Fruit fly (Drosophila melanogaster) whole organism, pupa: ENCODE data around the gene CG46427.

Source experiments
- CG10348 ChIP-seq: fragments of 200-800 bp; sonication (Bioruptor generic); IDR thresholded peaks from 2 replicates; pipeline ENCODE4 v1.3.6; 2022; ENCODE audit warnings: missing biosample characterization, missing genetic modification characterization
- CG12605 ChIP-seq: fragments of 200-800 bp; sonication (Bioruptor generic); IDR thresholded peaks from 2 replicates; pipeline ENCODE4 v1.3.6; 2022; ENCODE audit warnings: missing biosample characterization, missing genetic modification characterization
- CG13204 ChIP-seq: fragments of 200-800 bp; sonication (Bioruptor generic); optimal IDR thresholded peaks from 2 replicates; lab custom pipeline; 2018; ENCODE audit warnings: missing biosample characterization, mild to moderate bottlenecking, missing genetic modification characterization, moderate library complexity
- CG14655 ChIP-seq: fragments of 200-800 bp; sonication (Bioruptor generic); optimal IDR thresholded peaks from 3 replicates; lab custom pipeline; 2017; ENCODE audit warnings: mild to moderate bottlenecking, missing biosample characterization, missing genetic modification reagents, missing genetic modification characterization
- CG15710 ChIP-seq: fragments of 200-800 bp; sonication (Bioruptor generic); optimal IDR thresholded peaks from 2 replicates; lab custom pipeline; 2018; ENCODE audit warnings: missing biosample characterization, mild to moderate bottlenecking, missing genetic modification characterization, moderate library complexity
- CG17806 ChIP-seq: fragments of 200-800 bp; sonication (Bioruptor generic); optimal IDR thresholded peaks from 2 replicates; lab custom pipeline; 2018; ENCODE audit warnings: missing biosample characterization, mild to moderate bottlenecking, missing genetic modification characterization, moderate library complexity
- CG32121 ChIP-seq: fragments of 200-800 bp; sonication (Bioruptor generic); IDR thresholded peaks from 2 replicates; pipeline ENCODE4 v1.3.6; 2022; ENCODE audit warnings: missing biosample characterization, missing genetic modification characterization
- CG34367 ChIP-seq: fragments of 200-800 bp; sonication (Bioruptor generic); optimal IDR thresholded peaks from 2 replicates; lab custom pipeline; 2018; ENCODE audit warnings: missing biosample characterization, mild to moderate bottlenecking, missing genetic modification characterization
- CG4496 ChIP-seq: fragments of 200-800 bp; sonication (Bioruptor generic); IDR thresholded peaks from 3 replicates; pipeline ENCODE4 v1.3.6; 2022; ENCODE audit warnings: missing biosample characterization, missing genetic modification characterization
- CG8159 ChIP-seq: fragments of 200-800 bp; sonication (Bioruptor generic); optimal IDR thresholded peaks from 3 replicates; lab custom pipeline; 2018; ENCODE audit warnings: missing biosample characterization, mild to moderate bottlenecking, missing genetic modification characterization, moderate library complexity
- CG8301 ChIP-seq: fragments of 200-800 bp; sonication (Bioruptor generic); optimal IDR thresholded peaks from 2 replicates; lab custom pipeline; 2018; ENCODE audit warnings: missing biosample characterization, mild to moderate bottlenecking, missing genetic modification characterization
- CG9948 ChIP-seq: fragments of 200-800 bp; sonication (Bioruptor generic); optimal IDR thresholded peaks from 2 replicates; lab custom pipeline; 2018; ENCODE audit warnings: missing biosample characterization, mild to moderate bottlenecking, missing genetic modification characterization, moderate library complexity
- D1 ChIP-seq: fragments of 200-800 bp; sonication (Bioruptor generic); optimal IDR thresholded peaks from 2 replicates; lab custom pipeline; 2018; ENCODE audit warnings: missing biosample characterization, mild to moderate bottlenecking, missing genetic modification characterization, moderate library complexity
- EcR ChIP-seq: fragments of 200-800 bp; sonication (Bioruptor generic); optimal IDR thresholded peaks from 3 replicates; lab custom pipeline; 2019; ENCODE audit warnings: missing biosample characterization, missing genetic modification characterization, mild to moderate bottlenecking, moderate library complexity, missing genetic modification reagents
- Ets98B ChIP-seq: fragments of 200-800 bp; sonication (Bioruptor generic); IDR thresholded peaks from 2 replicates; pipeline ENCODE4 v1.3.6; 2022; ENCODE audit warnings: missing biosample characterization, missing genetic modification characterization
- Pif1A ChIP-seq: fragments of 200-800 bp; sonication (Bioruptor generic); optimal IDR thresholded peaks from 3 replicates; lab custom pipeline; 2016; ENCODE audit warnings: missing biosample characterization, missing genetic modification characterization
- Pif1B ChIP-seq: fragments of 200-800 bp; sonication (Bioruptor generic); optimal IDR thresholded peaks from 3 replicates; lab custom pipeline; 2016; ENCODE audit warnings: missing biosample characterization, missing genetic modification characterization
- Snoo ChIP-seq: fragments of 200-800 bp; sonication (Bioruptor generic); optimal IDR thresholded peaks from 3 replicates; lab custom pipeline; 2017; ENCODE audit warnings: missing biosample characterization, mild to moderate bottlenecking, missing genetic modification characterization, inconsistent platforms
- fd96Ca ChIP-seq: fragments of 200-800 bp; sonication (Bioruptor generic); IDR thresholded peaks from 3 replicates; pipeline ENCODE4 v1.3.6; 2022; ENCODE audit warnings: missing biosample characterization, missing genetic modification characterization
- gl ChIP-seq: fragments of 200-800 bp; sonication (Bioruptor generic); optimal IDR thresholded peaks from 2 replicates; lab custom pipeline; 2018; ENCODE audit warnings: missing biosample characterization, mild to moderate bottlenecking, missing genetic modification characterization
- rn ChIP-seq: fragments of 200-800 bp; sonication (Bioruptor generic); IDR thresholded peaks from 2 replicates; pipeline ENCODE4 v1.3.6; 2022; ENCODE audit warnings: missing biosample characterization, missing genetic modification characterization

CG46427 gene

DNA sequence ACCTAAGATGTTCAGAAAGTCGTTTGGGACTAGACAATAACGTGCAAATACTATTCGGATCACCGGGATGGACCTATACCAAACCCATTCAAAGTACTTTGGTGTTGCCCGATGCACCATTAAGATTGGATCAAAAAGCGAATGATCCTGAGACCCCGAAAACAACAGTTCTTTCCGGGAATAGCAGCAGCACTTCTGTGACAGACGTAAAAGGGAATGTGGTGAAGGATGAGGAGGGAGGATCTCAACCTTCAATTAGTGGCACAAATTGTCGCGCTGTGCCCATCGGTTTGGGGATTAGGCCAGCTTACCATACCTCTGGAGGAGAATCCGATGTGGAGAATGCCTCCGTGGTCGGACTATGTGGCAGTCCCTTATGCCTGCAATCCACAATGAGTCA, 9.4 kb upstream of the CG46427 start:
- no peak for TF ChIP-seq CG14655 (GFP tag; lab: Kevin White, UChicago)
- no peak for TF ChIP-seq D1 (tag; lab: Kevin White, UChicago)
- TF ChIP-seq CG17806 = no peak
- TF ChIP-seq gl = no peak
- TF ChIP-seq fd96Ca = no peak
- TF ChIP-seq CG10348 (GFP tag; lab: Robert Waterston, UW) = no peak
- TF ChIP-seq, all 21 proteins: peak for 0

DNA sequence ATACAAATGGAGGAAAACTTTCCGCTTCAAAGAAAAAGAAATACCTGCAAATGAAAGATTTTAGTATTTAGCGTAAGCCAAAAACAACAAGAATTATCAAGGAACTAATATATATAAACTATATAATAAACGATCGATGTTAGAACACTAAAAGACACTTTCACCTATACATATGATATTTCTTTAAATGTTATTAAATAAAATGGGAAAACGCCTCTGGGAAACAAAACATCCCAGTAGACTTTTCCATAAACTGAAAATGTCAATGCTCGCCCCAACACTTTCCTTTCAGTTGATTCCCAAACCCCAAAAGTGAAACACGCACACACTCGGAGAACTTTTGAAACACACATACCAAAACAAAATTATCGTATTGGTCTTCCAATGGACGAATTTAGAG, 8.4 kb upstream of the CG46427 start, which contains the start of gene vrs:
vrs (plus strand) TSS at position 301 of the 400 bp plus-strand sequence.
- TF ChIP-seq fd96Ca = no peak
- no peak for TF ChIP-seq CG8301
- TF ChIP-seq CG17806 = no peak
- TF ChIP-seq CG14655 (GFP tag; lab: Kevin White, UChicago) = no peak
- TF ChIP-seq CG15710 (tag; lab: Kevin White, UChicago) = no peak

DNA sequence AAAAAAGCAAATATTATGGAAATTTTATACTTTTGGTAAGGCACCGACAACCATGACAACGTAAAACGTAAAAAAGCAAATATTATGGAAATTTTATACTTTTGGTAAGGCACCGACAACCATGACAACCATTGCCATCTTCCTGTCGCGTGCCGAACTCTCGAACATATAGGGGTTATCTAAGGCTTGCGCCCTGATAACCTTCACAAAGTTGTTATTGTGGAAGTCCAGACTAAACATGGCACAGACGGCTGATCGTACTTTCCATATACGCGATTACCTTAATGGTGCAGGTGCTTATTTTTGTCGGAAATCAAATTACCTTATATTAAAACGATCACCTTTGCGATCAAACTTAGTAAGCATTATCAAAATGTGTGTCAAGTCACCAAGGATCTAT, 6.5 kb upstream of the CG46427 start:
- TF ChIP-seq Snoo = no peak
- no peak for TF ChIP-seq CG12605 (GFP tag; lab: Robert Waterston, UW)
- TF ChIP-seq CG34367 (tag; lab: Kevin White, UChicago) = no peak
- TF ChIP-seq fd96Ca = no peak
- no peak for TF ChIP-seq CG14655 (GFP tag; lab: Kevin White, UChicago)
- no peak for TF ChIP-seq Pif1A (GFP tag; lab: Kevin White, UChicago)
- TF ChIP-seq CG17806 = no peak
- no peak for TF ChIP-seq Pif1B (GFP tag; lab: Kevin White, UChicago)
- TF ChIP-seq CG8301 = no peak
- no peak for TF ChIP-seq CG10348 (GFP tag; lab: Robert Waterston, UW)
- no peak for TF ChIP-seq Ets98B (GFP tag; lab: Robert Waterston, UW)
- no peak for TF ChIP-seq D1 (tag; lab: Kevin White, UChicago)
- no peak for TF ChIP-seq rn
- TF ChIP-seq CG15710 (tag; lab: Kevin White, UChicago) = no peak
- no peak for TF ChIP-seq CG8159

DNA sequence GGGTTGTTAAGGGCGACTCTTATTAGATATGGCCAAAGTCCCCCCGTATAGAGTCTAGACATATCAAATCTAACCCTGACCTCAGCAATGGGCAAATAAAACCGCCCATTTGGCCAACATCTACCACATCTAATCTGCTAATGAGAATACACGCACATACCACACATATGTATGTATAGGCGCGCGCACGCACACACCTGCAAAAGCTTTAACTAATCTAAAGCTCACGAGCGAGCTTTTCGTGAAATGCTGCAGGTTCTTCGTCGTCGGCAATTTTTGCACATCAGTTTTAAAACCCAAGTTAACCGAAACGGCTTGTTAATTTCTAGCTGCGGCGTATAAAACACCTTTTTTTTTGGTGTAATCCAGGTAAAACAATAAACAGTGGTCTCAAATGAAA, 4.8 kb upstream of the CG46427 start:
- no peak for TF ChIP-seq CG32121
- TF ChIP-seq CG8159 = no peak
- no peak for TF ChIP-seq CG8301
- no peak for TF ChIP-seq gl
- no peak for TF ChIP-seq CG13204 (GFP tag; lab: Kevin White, UChicago)
- TF ChIP-seq CG14655 (GFP tag; lab: Kevin White, UChicago) = no peak
- no peak for TF ChIP-seq Pif1B (GFP tag; lab: Kevin White, UChicago)
- no peak for TF ChIP-seq Snoo
- no peak for TF ChIP-seq fd96Ca
- TF ChIP-seq Pif1A (GFP tag; lab: Kevin White, UChicago) = no peak
- no peak for TF ChIP-seq CG34367 (tag; lab: Kevin White, UChicago)
- no peak for TF ChIP-seq Ets98B (GFP tag; lab: Robert Waterston, UW)
- no peak for TF ChIP-seq rn
- TF ChIP-seq CG10348 (GFP tag; lab: Robert Waterston, UW) = no peak
- TF ChIP-seq CG12605 (GFP tag; lab: Robert Waterston, UW) = no peak
- TF ChIP-seq CG4496 (GFP tag; lab: Robert Waterston, UW) = no peak
- TF ChIP-seq EcR (GFP tag; lab: Kevin White, UChicago) = no peak
- no peak for TF ChIP-seq CG17806
- TF ChIP-seq, all 21 proteins: peak for 0

DNA sequence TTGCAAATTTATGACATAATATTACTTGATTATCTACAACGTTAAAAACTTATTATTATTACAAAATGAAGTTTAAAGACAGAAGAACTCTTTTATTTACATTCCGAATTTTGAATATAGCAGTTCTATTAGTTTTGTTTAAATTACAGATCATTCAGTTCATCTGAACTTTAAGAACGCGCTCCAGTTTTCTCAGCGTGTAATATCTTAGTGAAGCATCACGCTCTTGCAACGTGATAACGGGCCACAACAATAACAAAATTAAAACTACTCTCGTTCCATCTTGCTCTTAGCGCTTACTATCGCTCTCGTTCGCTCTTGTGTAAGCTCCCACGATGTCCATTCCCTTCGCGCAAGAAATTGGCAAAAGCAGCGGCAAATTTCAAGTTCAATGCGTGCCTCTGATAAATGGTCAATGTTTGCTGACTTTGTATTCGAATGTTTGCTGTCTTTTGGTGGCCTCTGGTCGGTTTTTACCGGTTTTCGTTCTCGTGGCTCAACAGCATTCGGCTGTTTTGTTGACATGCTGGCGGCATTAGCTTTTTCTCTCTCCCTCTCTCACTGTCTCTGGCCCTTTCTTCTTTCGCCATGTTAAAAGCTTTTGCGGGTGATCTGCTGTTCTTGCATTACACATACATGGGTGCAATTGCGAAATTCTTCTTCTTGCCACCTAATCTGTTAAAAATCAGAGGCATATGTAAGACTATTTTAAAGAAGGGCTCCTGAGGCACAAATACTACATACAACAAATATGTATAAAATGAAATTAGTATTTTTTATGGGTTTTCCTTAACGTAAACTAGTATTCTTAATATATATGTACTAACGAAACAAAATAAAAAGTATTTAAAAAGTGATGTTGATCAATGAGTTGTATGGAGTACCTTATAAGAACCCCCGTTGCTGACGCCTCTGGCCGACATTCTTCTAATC, 3.9 kb upstream of the CG46427 start:
- no peak for TF ChIP-seq Snoo
- no peak for TF ChIP-seq CG13204 (GFP tag; lab: Kevin White, UChicago)
- TF ChIP-seq Pif1A (GFP tag; lab: Kevin White, UChicago) = peak; percentile 55
- no peak; the same call in 2 of the 3 replicates for TF ChIP-seq fd96Ca
- peak; percentile 76 for TF ChIP-seq CG14655 (GFP tag; lab: Kevin White, UChicago)
- TF ChIP-seq CG10348 (GFP tag; lab: Robert Waterston, UW) = no peak
- no peak for TF ChIP-seq Ets98B (GFP tag; lab: Robert Waterston, UW)
- no peak for TF ChIP-seq rn
- TF ChIP-seq CG17806 = peak; percentile 46
- TF ChIP-seq CG15710 (tag; lab: Kevin White, UChicago) = peak; percentile 28
- peak; percentile 55 for TF ChIP-seq CG12605 (GFP tag; lab: Robert Waterston, UW)
- peak; percentile 62 for TF ChIP-seq EcR (GFP tag; lab: Kevin White, UChicago)
- TF ChIP-seq CG8159 = peak; percentile 63
- peak; percentile 45 for TF ChIP-seq D1 (tag; lab: Kevin White, UChicago)
- TF ChIP-seq CG34367 (tag; lab: Kevin White, UChicago) = no peak
- peak; percentile 57; the same call in 1 of the 2 replicates for TF ChIP-seq CG32121
- TF ChIP-seq Pif1B (GFP tag; lab: Kevin White, UChicago) = peak; percentile 0
- peak; percentile 22 for TF ChIP-seq gl
- peak; percentile 55 for TF ChIP-seq CG9948
- TF ChIP-seq CG8301 = peak; percentile 70
- TF ChIP-seq CG4496 (GFP tag; lab: Robert Waterston, UW) = peak; percentile 61; the same call in 2 of the 3 replicates

DNA sequence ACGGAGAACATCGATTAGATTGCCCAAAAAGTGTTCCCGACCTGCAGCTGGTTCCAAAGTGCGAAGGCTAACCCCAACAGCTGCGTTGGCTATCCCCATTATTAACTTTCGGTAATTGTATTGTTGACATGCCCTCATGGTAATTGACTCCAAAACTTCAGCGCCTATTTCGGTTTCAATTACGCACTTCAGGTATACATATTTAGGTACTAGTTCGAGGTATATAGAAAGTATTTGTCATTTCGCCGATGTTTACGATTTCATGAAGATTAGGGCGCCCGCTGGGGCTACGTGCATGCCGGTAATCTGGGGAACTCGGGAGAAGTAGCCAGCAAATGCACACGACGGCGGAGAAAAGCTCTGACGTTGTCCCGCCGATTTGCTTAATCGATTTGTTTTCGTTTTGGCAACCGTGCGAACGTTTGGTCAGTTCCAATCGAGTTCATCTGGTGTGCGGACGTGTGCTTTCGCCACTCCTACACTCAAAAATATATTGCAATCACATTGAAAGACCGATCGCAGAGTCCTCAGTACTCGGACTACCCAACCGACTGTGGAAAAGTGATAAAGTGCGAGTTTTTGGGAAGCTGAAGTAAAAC, 2.2 kb upstream of the CG46427 start:
- TF ChIP-seq Pif1B (GFP tag; lab: Kevin White, UChicago) = no peak
- peak; percentile 20; the same call in 1 of the 2 replicates for TF ChIP-seq Ets98B (GFP tag; lab: Robert Waterston, UW)
- TF ChIP-seq CG4496 (GFP tag; lab: Robert Waterston, UW) = peak; percentile 32; the same call in 1 of the 3 replicates
- TF ChIP-seq, all 21 proteins: peak for 2
